Worm (Caenorhabditis elegans): ENCODE results near the gene lido-13.

DNA sequence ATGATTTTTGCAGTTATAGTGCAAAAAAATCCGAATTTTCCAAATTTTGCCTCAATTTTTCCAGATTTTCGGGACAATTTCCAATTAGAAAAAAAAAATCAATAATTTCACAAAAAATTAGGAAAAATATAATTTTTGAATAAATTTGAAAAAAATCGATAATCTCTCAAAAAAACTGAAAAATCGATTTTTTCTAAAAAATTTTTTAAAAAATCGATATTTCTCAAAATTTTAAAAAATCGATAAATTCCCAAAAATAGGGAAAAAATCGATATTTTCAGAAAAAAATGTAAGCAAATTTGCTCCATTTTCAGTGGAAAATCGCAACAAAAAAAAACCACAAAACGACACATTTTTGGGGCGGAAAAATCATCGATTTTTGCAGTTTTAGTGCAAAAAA, 13.8 kb upstream of the lido-13 start:
- no peak for TF ChIP-seq somi-1 (GFP tag; optimal IDR thresholded peaks at IDR 0.05)
- TF ChIP-seq lin-35 (GFP tag; optimal IDR thresholded peaks at IDR 0.05): no peak
- TF ChIP-seq pha-4 (tag; optimal IDR thresholded peaks at IDR 0.05): no peak
- no peak for TF ChIP-seq nfya-1 (tag; optimal IDR thresholded peaks at IDR 0.05; ENCODE audit: borderline replicate concordance, insufficient read depth)
- TF ChIP-seq unc-62 (GFP tag; optimal IDR thresholded peaks at IDR 0.05): no peak
- TF ChIP-seq snpc-1.3 (tag; optimal IDR thresholded peaks at IDR 0.05; ENCODE audit: insufficient read depth): no peak
- no peak for TF ChIP-seq F57C9.4 (tag; optimal IDR thresholded peaks at IDR 0.05)
- no peak for TF ChIP-seq him-1 (tag; optimal IDR thresholded peaks at IDR 0.05)
- TF ChIP-seq ama-1 (optimal IDR thresholded peaks at IDR 0.05): no peak
- no peak for TF ChIP-seq ama-1 (GFP tag; optimal IDR thresholded peaks at IDR 0.05)
- TF ChIP-seq egl-44 (GFP tag; IDR thresholded peaks at IDR 0.05): no peak
- TF ChIP-seq sptf-2 (GFP tag; optimal IDR thresholded peaks at IDR 0.05): no peak
- TF ChIP-seq C06A6.2 (GFP tag; conservative IDR thresholded peaks at IDR 0.05): no peak
- no peak for TF ChIP-seq F57A8.1 (GFP tag; optimal IDR thresholded peaks at IDR 0.05)
